Fruit fly (Drosophila melanogaster): ENCODE results near the gene CG31642.

DNA sequence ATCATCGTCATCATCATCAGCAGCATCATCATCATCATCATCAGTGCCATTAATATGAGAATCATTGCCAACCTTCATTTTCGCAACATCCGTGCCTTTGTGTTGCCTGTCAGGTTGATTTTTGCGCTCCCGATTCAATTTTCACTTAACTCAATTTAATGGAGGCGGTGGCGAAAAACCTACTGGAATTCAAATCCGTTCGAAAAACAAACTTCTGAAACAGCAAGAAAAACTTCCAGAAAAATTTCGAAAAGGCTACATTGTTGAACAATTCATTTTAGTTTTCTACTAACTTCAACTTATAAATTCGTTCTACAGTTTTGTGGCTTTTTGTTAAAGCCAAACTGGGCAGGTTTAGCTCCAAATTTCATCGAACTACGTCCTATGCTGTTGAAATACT is 20.8 kb downstream of the CG31642 start, which contains the start of gene CG13991:
- TF ChIP-seq Pif1A (GFP tag; optimal IDR thresholded peaks at IDR 0.05) = no peak
- no peak for TF ChIP-seq CG14655 (GFP tag; optimal IDR thresholded peaks at IDR 0.05)
- TF ChIP-seq CG9948 (tag; optimal IDR thresholded peaks at IDR 0.05) = no peak
